Fruit fly (Drosophila melanogaster) whole organism, embryonic: ENCODE measurements around the gene CG12056.

Source experiments
- Antp ChIP-seq: fragments of 200-800 bp; sonication (Bioruptor generic); optimal IDR thresholded peaks from 3 replicates; lab custom pipeline; 2016; ENCODE audit warnings: missing biosample characterization, missing genetic modification characterization
- Asciz ChIP-seq: fragments of 200-800 bp; sonication (Bioruptor generic); optimal IDR thresholded peaks from 2 replicates; lab custom pipeline; 2017; ENCODE audit warnings: missing biosample characterization, mild to moderate bottlenecking, missing genetic modification characterization, missing genetic modification reagents
- Awh ChIP-seq: fragments of 200-800 bp; sonication (Bioruptor generic); IDR thresholded peaks from 2 replicates; pipeline ENCODE4, ENCODE4 v1.3.6; 2022; ENCODE audit warnings: missing biosample characterization, missing genetic modification characterization
- Blimp-1 ChIP-seq: fragments of 200-800 bp; sonication (Bioruptor generic); optimal IDR thresholded peaks from 3 replicates; lab custom pipeline; 2018; ENCODE audit warnings: missing biosample characterization, missing genetic modification characterization, mild to moderate bottlenecking, moderate library complexity, missing genetic modification reagents
- CG10543 ChIP-seq: fragments of 200-800 bp; sonication (Bioruptor generic); optimal IDR thresholded peaks from 3 replicates; lab custom pipeline; 2017; ENCODE audit warnings: missing biosample characterization, mild to moderate bottlenecking, missing genetic modification characterization, moderate library complexity
- CG10959 ChIP-seq: fragments of 200-800 bp; sonication (Bioruptor generic); IDR thresholded peaks from 2 replicates; pipeline ENCODE4 v1.3.6; 2022; ENCODE audit warnings: missing biosample characterization, missing genetic modification characterization
- CG13123 ChIP-seq: fragments of 200-800 bp; sonication (Bioruptor generic); optimal IDR thresholded peaks from 2 replicates; lab custom pipeline; 2016; ENCODE audit warnings: missing biosample characterization, missing genetic modification characterization
- CG17361 ChIP-seq: fragments of 200-800 bp; sonication (Bioruptor generic); IDR thresholded peaks from 3 replicates; pipeline ENCODE4 v1.3.6; 2022; ENCODE audit warnings: missing biosample characterization, missing genetic modification characterization
- CG2116 ChIP-seq: fragments of 200-800 bp; sonication (Bioruptor generic); optimal IDR thresholded peaks from 3 replicates; lab custom pipeline; 2018; ENCODE audit warnings: missing biosample characterization, mild to moderate bottlenecking, missing genetic modification characterization
- CG2120 ChIP-seq: fragments of 200-800 bp; sonication (Bioruptor generic); optimal IDR thresholded peaks from 3 replicates; lab custom pipeline; 2016; ENCODE audit warnings: missing biosample characterization, missing genetic modification characterization
- CG33557 ChIP-seq: fragments of 200-800 bp; sonication (Bioruptor generic); optimal IDR thresholded peaks from 2 replicates; lab custom pipeline; 2019; ENCODE audit warnings: missing biosample characterization, mild to moderate bottlenecking, missing genetic modification characterization, moderate library complexity
- CG3838 ChIP-seq: fragments of 200-800 bp; sonication (Bioruptor generic); optimal IDR thresholded peaks from 3 replicates; lab custom pipeline; 2016; ENCODE audit warnings: missing biosample characterization, missing genetic modification characterization
- CG42726 ChIP-seq: fragments of 200-800 bp; sonication (Bioruptor generic); IDR thresholded peaks from 2 replicates; pipeline ENCODE4 v1.3.6; 2022; ENCODE audit warnings: missing biosample characterization, missing genetic modification characterization; ENCODE audit not compliant: partially characterized antibody
- CG4360 ChIP-seq: fragments of 200-800 bp; sonication (Bioruptor generic); IDR thresholded peaks from 2 replicates; pipeline ENCODE4 v1.3.6; 2022; ENCODE audit warnings: missing biosample characterization, missing genetic modification characterization
- CG9876 ChIP-seq: fragments of 200-800 bp; sonication (Bioruptor generic); optimal IDR thresholded peaks from 2 replicates; lab custom pipeline; 2016; ENCODE audit warnings: missing biosample characterization, missing genetic modification characterization
- CG9932 ChIP-seq: fragments of 200-800 bp; sonication (Bioruptor generic); IDR thresholded peaks from 2 replicates; pipeline ENCODE4 v1.3.6; 2022; ENCODE audit warnings: missing biosample characterization, missing genetic modification characterization
- Camta ChIP-seq: fragments of 200-800 bp; sonication (Bioruptor generic); optimal IDR thresholded peaks from 2 replicates; lab custom pipeline; 2016; ENCODE audit warnings: missing biosample characterization, missing genetic modification characterization
- D ChIP-seq, 2 experiments: fragments of 200-800 bp in 1 of 2; fragments of >200 bp in 1 of 2; sonication (Bioruptor generic) in 1 of 2; optimal IDR thresholded peaks; 2 replicates in 1 of 2; 3 replicates in 1 of 2; lab custom pipeline; 2017; ENCODE audit warnings: mild to moderate bottlenecking in 1 of 2, missing biosample characterization in 1 of 2, missing genetic modification characterization in 1 of 2, missing genetic modification reagents in 1 of 2
- Dbx ChIP-seq: fragments of 200-800 bp; sonication (Bioruptor generic); IDR thresholded peaks from 3 replicates; pipeline ENCODE4 v1.3.6; 2022; ENCODE audit warnings: missing biosample characterization, missing genetic modification characterization
- ERR ChIP-seq: fragments of 200-800 bp; sonication (Bioruptor generic); optimal IDR thresholded peaks from 2 replicates; lab custom pipeline; 2016; ENCODE audit warnings: missing biosample characterization, missing genetic modification characterization
- Fer2 ChIP-seq: fragments of 200-800 bp; sonication (Bioruptor generic); optimal IDR thresholded peaks from 2 replicates; lab custom pipeline; 2018; ENCODE audit warnings: missing biosample characterization, mild to moderate bottlenecking, missing genetic modification characterization, moderate library complexity
- HLH54F ChIP-seq: fragments of 200-800 bp; sonication (Bioruptor generic); optimal IDR thresholded peaks from 3 replicates; lab custom pipeline; 2016; ENCODE audit warnings: missing biosample characterization, missing genetic modification characterization
- HmgD ChIP-seq: fragments of 200-800 bp; sonication (Bioruptor generic); optimal IDR thresholded peaks from 3 replicates; lab custom pipeline; 2016; ENCODE audit warnings: missing biosample characterization, missing genetic modification characterization
- Max ChIP-seq: fragments of 200-800 bp; sonication (Bioruptor generic); optimal IDR thresholded peaks from 2 replicates; lab custom pipeline; 2016; ENCODE audit warnings: missing biosample characterization, mild to moderate bottlenecking, missing genetic modification characterization
- NFAT ChIP-seq: fragments of 200-800 bp; sonication (Bioruptor generic); IDR thresholded peaks from 2 replicates; pipeline ENCODE4 v1.3.6; 2022; ENCODE audit warnings: missing biosample characterization, missing genetic modification characterization
- Nf-YA ChIP-seq: fragments of 200-800 bp; sonication (Bioruptor generic); IDR thresholded peaks from 2 replicates; pipeline ENCODE4 v1.3.6; 2022; ENCODE audit warnings: missing biosample characterization, missing genetic modification characterization
- Optix ChIP-seq: fragments of 200-800 bp; sonication (Bioruptor generic); IDR thresholded peaks from 3 replicates; pipeline ENCODE4 v1.3.6; 2022; ENCODE audit warnings: missing biosample characterization, missing genetic modification characterization
- PHDP ChIP-seq: fragments of 200-800 bp; sonication (Bioruptor generic); optimal IDR thresholded peaks from 3 replicates; lab custom pipeline; 2018; ENCODE audit warnings: missing biosample characterization, mild to moderate bottlenecking, missing genetic modification characterization, moderate library complexity
- TFAM ChIP-seq: fragments of 200-800 bp; sonication (Bioruptor generic); optimal IDR thresholded peaks from 2 replicates; lab custom pipeline; 2017; ENCODE audit warnings: missing biosample characterization, missing genetic modification characterization, inconsistent platforms
- ab ChIP-seq: fragments of 200-800 bp; sonication (Bioruptor generic); optimal IDR thresholded peaks from 2 replicates; lab custom pipeline; 2016; ENCODE audit warnings: missing biosample characterization, missing genetic modification characterization
- ara ChIP-seq: fragments of 200-800 bp; sonication (Bioruptor generic); IDR thresholded peaks from 2 replicates; pipeline ENCODE4 v1.3.6; 2022; ENCODE audit warnings: missing biosample characterization, missing genetic modification characterization
- bbx ChIP-seq: fragments of 200-800 bp; sonication (Bioruptor generic); IDR thresholded peaks from 2 replicates; pipeline ENCODE4 v1.3.6; 2022; ENCODE audit warnings: missing biosample characterization, missing genetic modification characterization; ENCODE audit not compliant: partially characterized antibody
- da ChIP-seq: fragments of 200-800 bp; sonication (Bioruptor generic); optimal IDR thresholded peaks from 2 replicates; lab custom pipeline; 2016; ENCODE audit warnings: missing biosample characterization, missing genetic modification characterization
- dati ChIP-seq: fragments of 200-800 bp; sonication (Bioruptor generic); IDR thresholded peaks from 2 replicates; pipeline ENCODE4 v1.3.6; 2022; ENCODE audit warnings: missing biosample characterization, missing genetic modification characterization
- fd3F ChIP-seq: fragments of 200-800 bp; sonication (Bioruptor generic); optimal IDR thresholded peaks from 2 replicates; lab custom pipeline; 2018; ENCODE audit warnings: missing biosample characterization, mild to moderate bottlenecking, missing genetic modification characterization, moderate library complexity
- grau ChIP-seq: fragments of 200-800 bp; optimal IDR thresholded peaks from 3 replicates; lab custom pipeline; 2019; ENCODE audit warnings: missing biosample characterization, mild to moderate bottlenecking, missing genetic modification characterization, moderate library complexity
- gsb-n ChIP-seq: fragments of 200-800 bp; sonication (Bioruptor generic); optimal IDR thresholded peaks from 3 replicates; lab custom pipeline; 2018; ENCODE audit warnings: missing biosample characterization, mild to moderate bottlenecking, missing genetic modification characterization
- ind ChIP-seq: fragments of 200-800 bp; sonication (Bioruptor generic); optimal IDR thresholded peaks from 3 replicates; lab custom pipeline; 2016; ENCODE audit warnings: missing biosample characterization, missing genetic modification characterization
- inv ChIP-seq: fragments of 200-800 bp; sonication (Bioruptor generic); IDR thresholded peaks from 2 replicates; pipeline ENCODE4 v1.3.6; 2022; ENCODE audit warnings: missing biosample characterization, missing genetic modification characterization; ENCODE audit not compliant: partially characterized antibody
- klu ChIP-seq: fragments of 200-800 bp; sonication (Bioruptor generic); IDR thresholded peaks from 2 replicates; pipeline ENCODE4 v1.3.6; 2022; ENCODE audit warnings: missing biosample characterization, missing genetic modification characterization
- oc ChIP-seq: fragments of 200-800 bp; sonication (Bioruptor generic); optimal IDR thresholded peaks from 2 replicates; lab custom pipeline; 2018; ENCODE audit warnings: missing biosample characterization, mild to moderate bottlenecking, missing genetic modification characterization, moderate library complexity
- peb ChIP-seq: fragments of 200-800 bp; sonication (Bioruptor generic); IDR thresholded peaks from 2 replicates; pipeline ENCODE4 v1.3.6; 2022; ENCODE audit warnings: missing biosample characterization, missing genetic modification characterization
- run ChIP-seq: fragments of 200-800 bp; sonication (Bioruptor generic); optimal IDR thresholded peaks from 3 replicates; lab custom pipeline; 2018; ENCODE audit warnings: missing biosample characterization, mild to moderate bottlenecking, missing genetic modification characterization
- sd ChIP-seq: fragments of 200-800 bp; sonication (Bioruptor generic); optimal IDR thresholded peaks from 3 replicates; lab custom pipeline; 2018; ENCODE audit warnings: missing biosample characterization, mild to moderate bottlenecking, missing genetic modification characterization, moderate library complexity
- seq ChIP-seq: fragments of 200-800 bp; sonication (Bioruptor generic); IDR thresholded peaks from 2 replicates; pipeline ENCODE4 v1.3.6; 2022; ENCODE audit warnings: missing biosample characterization, missing genetic modification characterization
- slou ChIP-seq: fragments of 200-800 bp; sonication (Bioruptor generic); optimal IDR thresholded peaks from 3 replicates; lab custom pipeline; 2016; ENCODE audit warnings: missing biosample characterization, missing genetic modification characterization
- sqz ChIP-seq: fragments of 200-800 bp; sonication (Bioruptor generic); optimal IDR thresholded peaks from 3 replicates; lab custom pipeline; 2018; ENCODE audit warnings: missing biosample characterization, mild to moderate bottlenecking, missing genetic modification characterization
- tin ChIP-seq: fragments of 200-800 bp; sonication (Bioruptor generic); optimal IDR thresholded peaks from 3 replicates; lab custom pipeline; 2016; ENCODE audit warnings: missing biosample characterization, missing genetic modification characterization
- trh ChIP-seq: fragments of 200-800 bp; sonication (Bioruptor generic); optimal IDR thresholded peaks from 2 replicates; lab custom pipeline; 2016; ENCODE audit warnings: missing biosample characterization, missing genetic modification characterization
- tup ChIP-seq: fragments of 200-800 bp; sonication (Bioruptor generic); optimal IDR thresholded peaks from 2 replicates; lab custom pipeline; 2016; ENCODE audit warnings: missing biosample characterization, mild to moderate bottlenecking, missing genetic modification characterization, moderate library complexity
- zfh2 ChIP-seq: fragments of 200-800 bp; sonication (Bioruptor generic); optimal IDR thresholded peaks from 2 replicates; lab custom pipeline; 2016; ENCODE audit warnings: missing biosample characterization, missing genetic modification characterization

The CG12056 gene

DNA sequence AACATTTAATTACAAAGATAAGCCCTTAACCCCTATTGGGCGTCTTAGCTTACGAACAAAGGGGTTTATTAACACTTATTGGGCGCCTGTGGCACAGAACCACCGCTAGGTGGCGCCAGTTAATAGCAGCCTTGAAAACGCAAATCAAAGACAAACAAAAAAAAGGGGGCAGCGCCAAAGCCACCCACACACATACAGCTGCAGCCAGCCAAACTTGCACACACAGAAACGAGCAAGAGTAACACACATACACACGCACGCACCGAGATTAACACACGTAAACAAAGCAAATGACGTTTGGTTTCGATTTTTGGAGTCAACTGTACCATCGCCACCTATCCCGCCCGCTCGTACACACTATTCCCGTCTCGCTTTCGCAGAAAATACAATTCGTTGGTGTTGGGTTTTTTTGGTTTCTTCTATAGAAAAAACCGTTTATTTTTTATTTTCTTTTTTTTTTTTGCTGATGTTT lies 40.3 kb upstream of the CG12056 start (continued):
- TF ChIP-seq Antp (no peak), Camta (no peak), HmgD (peak; percentile 44), HLH54F (GFP tag; lab: Kevin White, UChicago) (no peak), Nf-YA (GFP tag; lab: Robert Waterston, UW) (0 out of 2 replicates have a peak, but pooled peaks have one; percentile 8), PHDP (peak; percentile 54), Dbx (GFP tag; lab: Robert Waterston, UW) (peak; percentile 75; the same call in 2 of the 3 replicates), Awh (no peak; the same call in 1 of the 2 replicates), CG13123 (GFP tag; lab: Kevin White, UChicago) (peak; percentile 33), gsb-n (tag; lab: Kevin White, UChicago) (no peak), CG9932 (no peak), bbx (GFP tag; lab: Robert Waterston, UW) (0 out of 2 replicates have a peak, but pooled peaks have one; percentile 25), CG2120 (GFP tag; lab: Kevin White, UChicago) (peak; percentile 48), CG10959 (GFP tag; lab: Robert Waterston, UW) (peak; percentile 71), CG17361 (GFP tag; lab: Robert Waterston, UW) (0 out of 3 replicates have a peak, but pooled peaks have one; percentile 18), CG3838 (GFP tag; lab: Kevin White, UChicago) (no peak), NFAT (GFP tag; lab: Robert Waterston, UW) (no peak), Max (GFP tag; lab: Kevin White, UChicago) (no peak), Optix (GFP tag; lab: Robert Waterston, UW) (0 out of 3 replicates have a peak, but pooled peaks have one; percentile 46), dati (no peak), grau (tag; lab: Kevin White, UChicago) (peak; percentile 44), seq (GFP tag; lab: Robert Waterston, UW) (no peak), Asciz (GFP tag; lab: Kevin White, UChicago) (no peak), trh (GFP tag; lab: Kevin White, UChicago) (no peak), ERR (GFP tag; lab: Kevin White, UChicago) (peak; percentile 41), inv (GFP tag; lab: Robert Waterston, UW) (no peak), Blimp-1 (GFP tag; lab: Kevin White, UChicago) (no peak), zfh2 (no peak), ara (no peak), tin (GFP tag; lab: Kevin White, UChicago) (no peak), CG33557 (GFP tag; lab: Kevin White, UChicago) (peak; percentile 44), CG42726 (GFP tag; lab: Robert Waterston, UW) (no peak), oc (tag; lab: Kevin White, UChicago) (peak; percentile 47), D (optimal IDR thresholded peaks at IDR 0.05; lab: Kevin White, UChicago) (no peak), D (GFP tag; optimal IDR thresholded peaks at IDR 0.05; lab: Kevin White, UChicago) (no peak), klu (GFP tag; lab: Robert Waterston, UW) (no peak), slou (peak; percentile 9), sqz (GFP tag; lab: Kevin White, UChicago) (peak; percentile 83), sd (peak; percentile 4), CG9876 (GFP tag; lab: Kevin White, UChicago) (peak; percentile 23), CG4360 (GFP tag; lab: Robert Waterston, UW) (no peak), CG10543 (peak; percentile 68), ab (GFP tag; lab: Kevin White, UChicago) (no peak), ind (GFP tag; lab: Kevin White, UChicago) (peak; percentile 22), run (tag; lab: Kevin White, UChicago) (no peak), Fer2 (tag; lab: Kevin White, UChicago) (no peak), tup (GFP tag; lab: Kevin White, UChicago) (no peak), TFAM (GFP tag; lab: Kevin White, UChicago) (no peak), peb (GFP tag; lab: Robert Waterston, UW) (no peak), da (GFP tag; lab: Kevin White, UChicago) (no peak), fd3F (GFP tag; lab: Kevin White, UChicago) (peak; percentile 41), CG2116 (GFP tag; lab: Kevin White, UChicago) (peak; percentile 27)
